Fruit fly (Drosophila melanogaster) whole organism, wandering third instar larva: ENCODE data around the gene CG14957.

Experiments used
- Abd-B ChIP-seq: fragments of >200 bp; optimal IDR thresholded peaks from 2 replicates; lab custom pipeline; 2017; ENCODE audit warnings: missing biosample characterization, missing genetic modification characterization
- CG32264 ChIP-seq: fragments of 200-800 bp; sonication (Bioruptor generic); optimal IDR thresholded peaks from 2 replicates; lab custom pipeline; 2016; ENCODE audit warnings: missing biosample characterization, missing genetic modification characterization
- CG9705 ChIP-seq: fragments of 200-800 bp; sonication (Bioruptor generic); optimal IDR thresholded peaks from 2 replicates; lab custom pipeline; 2018; ENCODE audit warnings: missing biosample characterization, mild to moderate bottlenecking, missing genetic modification characterization
- Dfd ChIP-seq: fragments of >200 bp; optimal IDR thresholded peaks from 2 replicates; lab custom pipeline; 2017; ENCODE audit warnings: missing biosample characterization, missing genetic modification characterization
- Dif ChIP-seq: fragments of 200-275, 200-300 bp; sonication (Bioruptor generic); optimal IDR thresholded peaks from 2 replicates; lab custom pipeline; 2018; ENCODE audit warnings: missing biosample characterization, missing genetic modification characterization; ENCODE audit not compliant: partially characterized antibody
- GATAd ChIP-seq: sonication (Bioruptor generic); optimal IDR thresholded peaks from 2 replicates; lab custom pipeline; 2016; ENCODE audit warnings: missing biosample characterization, missing genetic modification characterization
- HLH106 ChIP-seq: fragments of 200-800 bp; optimal IDR thresholded peaks from 3 replicates; lab custom pipeline; 2019; ENCODE audit warnings: missing biosample characterization, mild to moderate bottlenecking, missing genetic modification characterization, moderate library complexity
- Hnf4 ChIP-seq: fragments of 200-800 bp; sonication (Bioruptor generic); optimal IDR thresholded peaks from 2 replicates; lab custom pipeline; 2016; ENCODE audit warnings: missing biosample characterization, mild to moderate bottlenecking, missing genetic modification characterization
- Hr78 ChIP-seq: fragments of >200 bp; optimal IDR thresholded peaks from 2 replicates; lab custom pipeline; 2017; ENCODE audit warnings: missing biosample characterization, missing genetic modification characterization
- Jra ChIP-seq: sonication (Bioruptor generic); optimal IDR thresholded peaks from 2 replicates; lab custom pipeline; 2016; ENCODE audit warnings: missing biosample characterization, missing genetic modification characterization
- Mio ChIP-seq: sonication (Bioruptor generic); optimal IDR thresholded peaks from 2 replicates; lab custom pipeline; 2016; ENCODE audit warnings: missing biosample characterization, missing genetic modification characterization
- N ChIP-seq: fragments of >200 bp; optimal IDR thresholded peaks from 2 replicates; lab custom pipeline; 2018; ENCODE audit warnings: missing biosample characterization, missing external identifiers, missing genetic modification characterization
- OdsH ChIP-seq: fragments of 200-800 bp; sonication (Bioruptor generic); optimal IDR thresholded peaks from 2 replicates; lab custom pipeline; 2016; ENCODE audit warnings: missing biosample characterization, mild to moderate bottlenecking, missing genetic modification characterization
- Rel ChIP-seq, 2 experiments: fragments of 200-800 bp; sonication (Bioruptor generic) in 1 of 2; optimal IDR thresholded peaks; 2 replicates in 1 of 2; 3 replicates in 1 of 2; lab custom pipeline; 2016 to 2019; ENCODE audit warnings: mild to moderate bottlenecking in 2 of 2, missing biosample characterization in 2 of 2, missing genetic modification characterization in 2 of 2, moderate library complexity in 1 of 2
- Sp1 ChIP-seq: fragments of 200-800 bp; sonication (Bioruptor generic); optimal IDR thresholded peaks from 3 replicates; lab custom pipeline; 2019; ENCODE audit warnings: missing biosample characterization, mild to moderate bottlenecking, missing genetic modification characterization, moderate library complexity
- Vsx2 ChIP-seq: fragments of 200-300, 225-300 bp; sonication (Bioruptor generic); optimal IDR thresholded peaks from 2 replicates; lab custom pipeline; 2018; ENCODE audit warnings: missing biosample characterization, missing genetic modification characterization; ENCODE audit not compliant: partially characterized antibody
- brk ChIP-seq: fragments of 200-800 bp; sonication (Bioruptor generic); optimal IDR thresholded peaks from 2 replicates; lab custom pipeline; 2016; ENCODE audit warnings: missing biosample characterization, mild to moderate bottlenecking, missing genetic modification characterization
- dmrt93B ChIP-seq: fragments of 200-800 bp; sonication (Bioruptor generic); optimal IDR thresholded peaks from 2 replicates; lab custom pipeline; 2018; ENCODE audit warnings: missing biosample characterization, mild to moderate bottlenecking, missing genetic modification characterization
- dsf ChIP-seq: sonication (Bioruptor generic); optimal IDR thresholded peaks from 2 replicates; lab custom pipeline; 2016; ENCODE audit warnings: missing biosample characterization, missing genetic modification characterization, borderline replicate concordance
- ey ChIP-seq: fragments of 200-800 bp; sonication (Bioruptor generic); optimal IDR thresholded peaks from 2 replicates; lab custom pipeline; 2016; ENCODE audit warnings: missing biosample characterization, missing genetic modification characterization
- foxo ChIP-seq, 2 experiments: fragments of 200-800 bp; sonication (Bioruptor generic); optimal IDR thresholded peaks; 2 replicates in 1 of 2; 3 replicates in 1 of 2; lab custom pipeline; 2016 to 2017; ENCODE audit warnings: missing biosample characterization in 2 of 2, missing genetic modification characterization in 2 of 2
- h ChIP-seq: fragments of 200-800 bp; sonication (Bioruptor generic); optimal IDR thresholded peaks from 3 replicates; lab custom pipeline; 2016; ENCODE audit warnings: missing biosample characterization, mild to moderate bottlenecking, missing genetic modification characterization
- jim ChIP-seq: fragments of 175-275, 200-325 bp; sonication (Bioruptor generic); optimal IDR thresholded peaks from 2 replicates; lab custom pipeline; 2016; ENCODE audit warnings: missing biosample characterization, mild to moderate bottlenecking, missing genetic modification characterization
- lola ChIP-seq: fragments of >200 bp; optimal IDR thresholded peaks from 2 replicates; lab custom pipeline; 2017; ENCODE audit warnings: missing biosample characterization, missing genetic modification characterization
- pan ChIP-seq: fragments of >200 bp; optimal IDR thresholded peaks from 2 replicates; lab custom pipeline; 2017
- psq ChIP-seq: fragments of 200-800 bp; sonication (Bioruptor generic); optimal IDR thresholded peaks from 3 replicates; lab custom pipeline; 2017; ENCODE audit warnings: missing biosample characterization, mild to moderate bottlenecking, missing genetic modification characterization, moderate library complexity
- rgr ChIP-seq: fragments of 200-800 bp; sonication (Bioruptor generic); optimal IDR thresholded peaks from 3 replicates; lab custom pipeline; 2016; ENCODE audit warnings: missing biosample characterization, mild to moderate bottlenecking, missing genetic modification characterization
- sage ChIP-seq: fragments of 200-800 bp; sonication (Bioruptor generic); optimal IDR thresholded peaks from 2 replicates; lab custom pipeline; 2016; ENCODE audit warnings: missing biosample characterization, mild to moderate bottlenecking, missing genetic modification characterization
- sv ChIP-seq: fragments of 200-800 bp; sonication (Bioruptor generic); optimal IDR thresholded peaks from 3 replicates; lab custom pipeline; 2016; ENCODE audit warnings: missing biosample characterization, missing genetic modification characterization
- tai ChIP-seq: sonication (Bioruptor generic); optimal IDR thresholded peaks from 2 replicates; lab custom pipeline; 2016; ENCODE audit warnings: missing biosample characterization, missing genetic modification characterization
- usp ChIP-seq: fragments of >200 bp; optimal IDR thresholded peaks from 2 replicates; lab custom pipeline; 2017; ENCODE audit warnings: missing biosample characterization, missing genetic modification characterization
- woc ChIP-seq: sonication (Bioruptor generic); optimal IDR thresholded peaks from 2 replicates; lab custom pipeline; 2016; ENCODE audit warnings: missing biosample characterization, mild to moderate bottlenecking, missing genetic modification characterization

Gene CG14957

dm6 chr3L:3166200-3166695 lies 21.1 kb upstream of the CG14957 start, which contains the start of gene Asciz:
Gene Asciz (minus strand): TSS chr3L:3166250.
- TF ChIP-seq rgr (GFP tag; lab: Kevin White, UChicago) (no peak), Rel (GFP tag; optimal IDR thresholded peaks at IDR 0.05; lab: Kevin White, UChicago) (no peak), Rel (tag; optimal IDR thresholded peaks at IDR 0.05; lab: Kevin White, UChicago) (no peak), Vsx2 (GFP tag; lab: Kevin White, UChicago) (no peak), Mio (GFP tag; lab: Kevin White, UChicago) (no peak), tai (no peak), CG9705 (GFP tag; lab: Kevin White, UChicago) (no peak), Hnf4 (GFP tag; lab: Kevin White, UChicago) (no peak), Abd-B (GFP tag; lab: Kevin White, UChicago) (no peak), h (GFP tag; lab: Kevin White, UChicago) (no peak), Jra (GFP tag; lab: Kevin White, UChicago) (no peak), brk (GFP tag; lab: Kevin White, UChicago) (no peak), psq (GFP tag; lab: Kevin White, UChicago) (no peak), pan (lab: Kevin White, UChicago) (no peak), lola (GFP tag; lab: Kevin White, UChicago) (no peak)

DNA sequence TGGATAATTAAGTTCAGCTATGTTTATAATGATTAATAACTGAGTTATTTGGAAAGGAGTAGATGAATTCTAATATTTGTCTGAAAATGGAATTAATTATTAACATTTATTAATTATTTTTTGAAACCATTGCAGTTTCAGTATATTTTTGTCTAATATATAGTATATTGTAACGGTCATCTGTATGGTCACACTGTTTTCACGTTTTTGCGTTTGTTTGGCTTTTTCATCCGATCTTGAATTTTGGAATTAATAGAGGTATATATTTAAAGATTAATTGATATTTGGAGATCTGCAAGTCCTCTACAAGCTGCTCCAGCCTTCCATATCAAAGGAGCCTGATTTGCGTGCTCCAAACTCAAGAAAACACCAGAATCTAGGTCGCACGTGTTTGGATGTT lies 18.3 kb upstream of the CG14957 start, which contains the start of the genes CG32278 and CG32281:
Gene CG32278 (plus strand): TSS at position 180 of the 400 bp plus-strand sequence.
Gene CG32281 (plus strand): TSS at position 269 of the 400 bp plus-strand sequence.
- TF ChIP-seq HLH106 (no peak), Hnf4 (GFP tag; lab: Kevin White, UChicago) (no peak), Mio (GFP tag; lab: Kevin White, UChicago) (no peak), Dfd (no peak), brk (GFP tag; lab: Kevin White, UChicago) (no peak), rgr (GFP tag; lab: Kevin White, UChicago) (no peak), Dif (GFP tag; lab: Kevin White, UChicago) (no peak), sage (GFP tag; lab: Kevin White, UChicago) (no peak), pan (lab: Kevin White, UChicago) (no peak), CG32264 (GFP tag; lab: Kevin White, UChicago) (no peak), lola (GFP tag; lab: Kevin White, UChicago) (no peak), h (GFP tag; lab: Kevin White, UChicago) (no peak), GATAd (GFP tag; lab: Kevin White, UChicago) (no peak), dmrt93B (GFP tag; lab: Kevin White, UChicago) (no peak), usp (GFP tag; lab: Kevin White, UChicago) (no peak), ey (no peak), Vsx2 (GFP tag; lab: Kevin White, UChicago) (no peak), sv (GFP tag; lab: Kevin White, UChicago) (no peak), woc (no peak), Abd-B (GFP tag; lab: Kevin White, UChicago) (no peak)

DNA sequence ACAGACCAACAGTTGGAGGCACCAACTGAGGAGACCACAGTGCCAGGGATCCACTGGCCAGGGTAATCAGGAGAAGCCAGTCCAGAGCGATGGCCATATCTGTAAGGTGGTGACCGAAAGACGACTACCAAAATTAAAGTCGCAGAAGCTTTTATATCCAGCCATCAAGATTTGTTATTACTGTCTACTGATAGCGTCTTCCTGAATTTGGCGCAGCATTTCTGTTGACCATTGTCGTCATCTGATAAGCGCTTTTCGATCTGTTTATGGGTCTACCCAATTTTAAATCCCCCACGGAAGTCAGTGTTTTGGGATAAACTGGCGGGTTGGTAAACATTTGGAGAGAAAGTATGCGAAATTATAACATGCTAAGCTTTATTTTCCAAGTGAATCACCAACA lies 14.9 kb upstream of the CG14957 start, which contains the start of gene CG14963:
Gene CG14963 (minus strand): TSS at position 101 of the 400 bp plus-strand sequence.
- TF ChIP-seq Vsx2 (GFP tag; lab: Kevin White, UChicago) (no peak), tai (no peak), Dfd (no peak), Sp1 (GFP tag; lab: Kevin White, UChicago) (no peak), sv (GFP tag; lab: Kevin White, UChicago) (no peak), jim (GFP tag; lab: Kevin White, UChicago) (no peak), Hr78 (no peak), ey (no peak), Jra (GFP tag; lab: Kevin White, UChicago) (no peak), foxo (GFP tag; optimal IDR thresholded peaks at IDR 0.05; lab: Kevin White, UChicago) (no peak), Rel (GFP tag; optimal IDR thresholded peaks at IDR 0.05; lab: Kevin White, UChicago) (no peak), Rel (tag; optimal IDR thresholded peaks at IDR 0.05; lab: Kevin White, UChicago) (no peak), Mio (GFP tag; lab: Kevin White, UChicago) (no peak), usp (GFP tag; lab: Kevin White, UChicago) (no peak), OdsH (GFP tag; lab: Kevin White, UChicago) (no peak), N (GFP tag; lab: Kevin White, UChicago) (no peak), h (GFP tag; lab: Kevin White, UChicago) (no peak)
- TF ChIP-seq, all 38 proteins: peak for 0

dm6 chr3L:3177872-3178271 lies 9.5 kb upstream of the CG14957 start:
- TF ChIP-seq ey: no peak
- TF ChIP-seq Abd-B (GFP tag; lab: Kevin White, UChicago): no peak
- TF ChIP-seq Hr78: no peak
- TF ChIP-seq Hnf4 (GFP tag; lab: Kevin White, UChicago): no peak
- no peak for TF ChIP-seq CG32264 (GFP tag; lab: Kevin White, UChicago)
- TF ChIP-seq dsf (GFP tag; lab: Kevin White, UChicago): no peak
- no peak for TF ChIP-seq h (GFP tag; lab: Kevin White, UChicago)
